Fruit fly (Drosophila melanogaster): ENCODE data around the gene HLH4C.

- no peak for TF ChIP-seq h (optimal IDR thresholded peaks at IDR 0.05)
- no peak for TF ChIP-seq psq (optimal IDR thresholded peaks at IDR 0.05)
- TF ChIP-seq Myc (optimal IDR thresholded peaks at IDR 0.05): no peak
- no peak for TF ChIP-seq ttk (optimal IDR thresholded peaks at IDR 0.05)
These were observed 31.1 kb upstream of the HLH4C start for dm6 chrX:4678146-4678912.

All from Kc167 (cell line).